Fruit fly (Drosophila melanogaster): ENCODE data around the gene NimC3.

- TF ChIP-seq psq (optimal IDR thresholded peaks at IDR 0.05) (no peak), insv (optimal IDR thresholded peaks at IDR 0.05) (no peak), ttk (optimal IDR thresholded peaks at IDR 0.05) (no peak), h (optimal IDR thresholded peaks at IDR 0.05) (no peak), Sin3A (optimal IDR thresholded peaks at IDR 0.05) (no peak)
Observed at dm6 chr2L:13998952-13999351, 21.1 kb downstream of the NimC3 start.
